Worm (Caenorhabditis elegans): ENCODE data around the gene txt-13.

ce11 chrII:10539232-10539631 is 31.2 kb upstream of the txt-13 start, which contains the start of gene R166.3:
- TF ChIP-seq him-1 (tag; optimal IDR thresholded peaks at IDR 0.05) (no peak), W03F9.2 (tag; optimal IDR thresholded peaks at IDR 0.05) (no peak)
